Fruit fly (Drosophila melanogaster) whole organism, pupa: ENCODE results near the gene CG14200.

ENCODE experiments used
- CG13204 ChIP-seq: fragments of 200-800 bp; sonication (Bioruptor generic); optimal IDR thresholded peaks from 2 replicates; lab custom pipeline; 2018; ENCODE audit warnings: missing biosample characterization, mild to moderate bottlenecking, missing genetic modification characterization, moderate library complexity
- CG9948 ChIP-seq: fragments of 200-800 bp; sonication (Bioruptor generic); optimal IDR thresholded peaks from 2 replicates; lab custom pipeline; 2018; ENCODE audit warnings: missing biosample characterization, mild to moderate bottlenecking, missing genetic modification characterization, moderate library complexity
- Pif1B ChIP-seq: fragments of 200-800 bp; sonication (Bioruptor generic); optimal IDR thresholded peaks from 3 replicates; lab custom pipeline; 2016; ENCODE audit warnings: missing biosample characterization, missing genetic modification characterization

DNA sequence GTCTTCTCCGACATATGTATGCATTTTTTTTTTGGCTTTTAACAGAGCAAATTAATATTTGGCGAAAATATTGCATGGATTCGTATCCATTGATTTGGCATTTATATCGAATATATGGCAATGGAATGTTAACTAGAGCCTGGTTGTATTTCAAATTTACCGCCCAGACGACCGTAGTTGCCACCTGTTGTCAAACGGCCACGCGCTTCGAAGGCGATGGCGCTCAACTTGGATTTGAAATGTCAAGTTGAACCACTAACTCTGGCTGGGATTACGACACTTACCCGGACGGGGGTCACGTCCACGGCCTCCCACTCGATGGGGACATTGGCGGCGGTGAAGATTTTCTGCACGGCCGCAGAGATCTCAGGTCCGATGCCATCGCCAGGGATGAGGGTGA is 25.1 kb downstream of the CG14200 start:
- no peak for TF ChIP-seq CG9948 (tag; lab: Kevin White, UChicago)
- TF ChIP-seq Pif1B (GFP tag; lab: Kevin White, UChicago): no peak
- TF ChIP-seq CG13204 (GFP tag; lab: Kevin White, UChicago): no peak
